Worm (Caenorhabditis elegans): ENCODE measurements around the gene lir-1.
A peak's percentile ranks its signal among the peaks of the same experiment; 100 is the strongest.

lir-1 gene

ce11 chrII:7694745-7695144 is 22.9 kb downstream of the lir-1 start:
- TF ChIP-seq ces-1 (GFP tag; optimal IDR thresholded peaks at IDR 0.05) = no peak
- TF ChIP-seq hlh-1 (tag; optimal IDR thresholded peaks at IDR 0.05) = no peak
- TF ChIP-seq sptf-1 (tag; optimal IDR thresholded peaks at IDR 0.05) = no peak
- no peak for TF ChIP-seq flh-1 (GFP tag; optimal IDR thresholded peaks at IDR 0.05)
- no peak for TF ChIP-seq unc-120 (tag; optimal IDR thresholded peaks at IDR 0.05; ENCODE audit: poor library complexity, severe bottlenecking)
- TF ChIP-seq zip-8 (tag; optimal IDR thresholded peaks at IDR 0.05) = no peak
- TF ChIP-seq pha-4 (tag; optimal IDR thresholded peaks at IDR 0.05) = no peak

- no peak for TF ChIP-seq zip-8 (tag; optimal IDR thresholded peaks at IDR 0.05)
- TF ChIP-seq mab-5 (tag; optimal IDR thresholded peaks at IDR 0.05) = no peak
- no peak for TF ChIP-seq ham-2 (GFP tag; optimal IDR thresholded peaks at IDR 0.05)
- TF ChIP-seq mls-2 (tag; optimal IDR thresholded peaks at IDR 0.05) = no peak
- no peak for TF ChIP-seq M03D4.4 (tag; optimal IDR thresholded peaks at IDR 0.05)
- TF ChIP-seq blmp-1 (tag; optimal IDR thresholded peaks at IDR 0.05) = no peak
- no peak for TF ChIP-seq unc-39 (tag; optimal IDR thresholded peaks at IDR 0.05)
- no peak for TF ChIP-seq mep-1 (tag; optimal IDR thresholded peaks at IDR 0.05)
- no peak for TF ChIP-seq elt-1 (tag; optimal IDR thresholded peaks at IDR 0.05; ENCODE audit: borderline replicate concordance, insufficient read depth)
- no peak for TF ChIP-seq flh-1 (GFP tag; optimal IDR thresholded peaks at IDR 0.05)
Measured at ce11 chrII:7695636-7696035, 23.8 kb downstream of the lir-1 start.

- TF ChIP-seq hlh-1 (tag; optimal IDR thresholded peaks at IDR 0.05) (no peak), zip-8 (tag; optimal IDR thresholded peaks at IDR 0.05) (no peak), elt-3 (tag; optimal IDR thresholded peaks at IDR 0.05) (no peak), flh-1 (GFP tag; optimal IDR thresholded peaks at IDR 0.05) (no peak)
Measured at ce11 chrII:7697156-7697555, 25.4 kb downstream of the lir-1 start.

ce11 chrII:7698406-7698805 is 26.6 kb downstream of the lir-1 start, which contains the start of gene B0495.5:
Gene B0495.5, minus strand, starts transcription at chrII:7698506.
- no peak for TF ChIP-seq lin-13 (tag; optimal IDR thresholded peaks at IDR 0.05)
- TF ChIP-seq lsy-2 (tag; optimal IDR thresholded peaks at IDR 0.05) = no peak
- TF ChIP-seq ces-1 (GFP tag; optimal IDR thresholded peaks at IDR 0.05) = no peak
- TF ChIP-seq lin-32 (GFP tag; optimal IDR thresholded peaks at IDR 0.05) = no peak
- no peak for TF ChIP-seq tbx-8 (GFP tag; optimal IDR thresholded peaks at IDR 0.05)
- no peak for TF ChIP-seq elt-1 (tag; optimal IDR thresholded peaks at IDR 0.05; ENCODE audit: borderline replicate concordance, insufficient read depth)
- TF ChIP-seq M03D4.4 (tag; optimal IDR thresholded peaks at IDR 0.05) = no peak
- TF ChIP-seq bed-3 (GFP tag; optimal IDR thresholded peaks at IDR 0.05) = no peak
- no peak for TF ChIP-seq nhr-12 (tag; optimal IDR thresholded peaks at IDR 0.05)
- TF ChIP-seq zip-8 (tag; optimal IDR thresholded peaks at IDR 0.05) = no peak
- TF ChIP-seq unc-62 (GFP tag; optimal IDR thresholded peaks at IDR 0.05) = no peak
- no peak for TF ChIP-seq unc-120 (tag; optimal IDR thresholded peaks at IDR 0.05; ENCODE audit: poor library complexity, severe bottlenecking)
- no peak for TF ChIP-seq nhr-76 (tag; optimal IDR thresholded peaks at IDR 0.05)
- no peak for TF ChIP-seq nhr-237 (tag; optimal IDR thresholded peaks at IDR 0.05)
- TF ChIP-seq mep-1 (tag; optimal IDR thresholded peaks at IDR 0.05) = no peak
- no peak for TF ChIP-seq ceh-83 (GFP tag; optimal IDR thresholded peaks at IDR 0.05)
- TF ChIP-seq snpc-4 (tag; optimal IDR thresholded peaks at IDR 0.05) = no peak
- TF ChIP-seq elt-3 (tag; optimal IDR thresholded peaks at IDR 0.05) = no peak
- TF ChIP-seq nhr-28 (tag; optimal IDR thresholded peaks at IDR 0.05) = no peak
- TF ChIP-seq sem-2 (GFP tag; optimal IDR thresholded peaks at IDR 0.05) = no peak

ce11 chrII:7699009-7699408 is 27.2 kb downstream of the lir-1 start, which contains the start of the genes moa-2 and cdk-11.1:
Gene moa-2, minus strand, starts transcription at chrII:7699033.
Gene cdk-11.1, plus strand, starts transcription at chrII:7699235.
- TF ChIP-seq nhr-12 (tag; optimal IDR thresholded peaks at IDR 0.05) = no peak
- peak; percentile 12 for TF ChIP-seq mep-1 (tag; optimal IDR thresholded peaks at IDR 0.05)
- peak; percentile 94 for TF ChIP-seq lsy-2 (tag; optimal IDR thresholded peaks at IDR 0.05)
- peak; percentile 5 for TF ChIP-seq pha-4 (tag; optimal IDR thresholded peaks at IDR 0.05)

ce11 chrII:7704387-7704786 is 32.6 kb downstream of the lir-1 start:
- TF ChIP-seq lin-32 (GFP tag; optimal IDR thresholded peaks at IDR 0.05) (no peak), sptf-1 (tag; optimal IDR thresholded peaks at IDR 0.05) (no peak), nhr-237 (tag; optimal IDR thresholded peaks at IDR 0.05) (no peak), ceh-83 (GFP tag; optimal IDR thresholded peaks at IDR 0.05) (no peak), ces-1 (GFP tag; optimal IDR thresholded peaks at IDR 0.05) (no peak), ham-2 (GFP tag; optimal IDR thresholded peaks at IDR 0.05) (no peak), snpc-4 (tag; optimal IDR thresholded peaks at IDR 0.05) (no peak), nhr-28 (tag; optimal IDR thresholded peaks at IDR 0.05) (no peak), mab-5 (tag; optimal IDR thresholded peaks at IDR 0.05) (no peak), ztf-11 (tag; optimal IDR thresholded peaks at IDR 0.05) (no peak), mep-1 (tag; optimal IDR thresholded peaks at IDR 0.05) (no peak), nhr-76 (tag; optimal IDR thresholded peaks at IDR 0.05) (no peak), sem-2 (GFP tag; optimal IDR thresholded peaks at IDR 0.05) (no peak), elt-1 (tag; optimal IDR thresholded peaks at IDR 0.05; ENCODE audit: borderline replicate concordance, insufficient read depth) (no peak), ceh-39 (tag; optimal IDR thresholded peaks at IDR 0.05) (no peak)

Data from whole organism, mixed stage, embryonic.